Worm (Caenorhabditis elegans) whole organism, L1 larva: ENCODE data around the gene lido-14.

ENCODE experiments used
- F16B12.6 ChIP-seq: fragments of 150-350 bp; optimal IDR thresholded peaks from 2 replicates; lab custom pipeline; 2014; ENCODE audit warnings: missing biosample characterization, missing genetic modification characterization
- Y116A8C.19 ChIP-seq: sonication (generic microtip); optimal IDR thresholded peaks from 2 replicates; lab custom pipeline; 2016; ENCODE audit warnings: missing compliant biosample characterization, missing genetic modification characterization, borderline replicate concordance
- aha-1 ChIP-seq: fragments of 150-350 bp; optimal IDR thresholded peaks from 2 replicates; lab custom pipeline; 2014; ENCODE audit warnings: missing biosample characterization, missing genetic modification characterization
- alr-1 ChIP-seq: fragments of 200-800 bp; sonication (Bioruptor generic); optimal IDR thresholded peaks from 2 replicates; lab custom pipeline; 2018; ENCODE audit warnings: borderline replicate concordance, mild to moderate bottlenecking, missing genetic modification characterization, missing compliant biosample characterization
- aly-2 ChIP-seq: fragments of 150-350 bp; optimal IDR thresholded peaks from 2 replicates; lab custom pipeline; 2014; ENCODE audit warnings: missing biosample characterization, missing genetic modification characterization
- ceh-63 ChIP-seq: fragments of 200-800 bp; sonication (Bioruptor generic); optimal IDR thresholded peaks from 2 replicates; lab custom pipeline; 2018; ENCODE audit warnings: mild to moderate bottlenecking, missing genetic modification characterization, missing compliant biosample characterization
- ceh-8 ChIP-seq: fragments of 200-800 bp; sonication (Bioruptor generic); optimal IDR thresholded peaks from 2 replicates; lab custom pipeline; 2018; ENCODE audit warnings: mild to moderate bottlenecking, missing genetic modification characterization, moderate library complexity, missing compliant biosample characterization
- ceh-82 ChIP-seq, 3 experiments: fragments of 150-350 bp in 1 of 3; sonication (generic microtip) in 2 of 3; optimal IDR thresholded peaks; 2 replicates each; lab custom pipeline; 2014 to 2017; ENCODE audit warnings: missing biosample characterization in 3 of 3, missing genetic modification characterization in 3 of 3
- ceh-88 ChIP-seq: fragments of 200-800 bp; sonication (Bioruptor generic); IDR thresholded peaks from 2 replicates; pipeline ENCODE4 v1.3.6; 2022; ENCODE audit warnings: missing genetic modification characterization, missing compliant biosample characterization
- ces-1 ChIP-seq: fragments of 150-350 bp; optimal IDR thresholded peaks from 2 replicates; lab custom pipeline; 2014; ENCODE audit warnings: missing biosample characterization, missing genetic modification reagents, missing genetic modification characterization
- dsc-1 ChIP-seq: sonication (generic microtip); optimal IDR thresholded peaks from 2 replicates; lab custom pipeline; 2016; ENCODE audit warnings: mild to moderate bottlenecking, missing genetic modification characterization, missing compliant biosample characterization
- efl-3 ChIP-seq: fragments of 200-800 bp; sonication (Bioruptor generic); optimal IDR thresholded peaks from 2 replicates; lab custom pipeline; 2018; ENCODE audit warnings: mild to moderate bottlenecking, missing genetic modification characterization, missing compliant biosample characterization
- elt-2 ChIP-seq: sonication (generic microtip); optimal IDR thresholded peaks from 2 replicates; lab custom pipeline; 2016; ENCODE audit warnings: missing genetic modification characterization, mild to moderate bottlenecking, inconsistent platforms, missing compliant biosample characterization, missing genetic modification reagents
- fkh-10 ChIP-seq: sonication (generic microtip); optimal IDR thresholded peaks from 2 replicates; lab custom pipeline; 2017; ENCODE audit warnings: missing biosample characterization, missing genetic modification reagents, missing genetic modification characterization
- fkh-8 ChIP-seq: sonication (generic microtip); optimal IDR thresholded peaks from 2 replicates; lab custom pipeline; 2016; ENCODE audit warnings: mild to moderate bottlenecking, missing genetic modification characterization, missing compliant biosample characterization
- grh-1 ChIP-seq: fragments of 200-800 bp; sonication (Bioruptor generic); IDR thresholded peaks from 2 replicates; pipeline ENCODE4 v1.3.6; 2022; ENCODE audit warnings: missing genetic modification reagents, missing genetic modification characterization, missing compliant biosample characterization
- hlh-17 ChIP-seq: fragments of 200-800 bp; sonication (Bioruptor generic); optimal IDR thresholded peaks from 2 replicates; lab custom pipeline; 2018; ENCODE audit warnings: missing genetic modification characterization, mild to moderate bottlenecking, missing compliant biosample characterization, moderate library complexity, borderline replicate concordance
- hpl-2 ChIP-seq: fragments of 150-350 bp; optimal IDR thresholded peaks from 2 replicates; lab custom pipeline; 2014; ENCODE audit warnings: missing biosample characterization, missing genetic modification reagents, missing genetic modification characterization
- jun-1 ChIP-seq: fragments of 150-350 bp; optimal IDR thresholded peaks from 2 replicates; lab custom pipeline; 2014; ENCODE audit warnings: missing biosample characterization, missing genetic modification reagents, missing genetic modification characterization
- lin-15B ChIP-seq: fragments of 150-350 bp; sonication (generic microtip); optimal IDR thresholded peaks from 3 replicates; lab custom pipeline; 2014; ENCODE audit warnings: missing biosample characterization, missing genetic modification characterization
- lin-39 ChIP-seq: fragments of 150-350 bp; optimal IDR thresholded peaks from 2 replicates; lab custom pipeline; 2014; ENCODE audit warnings: missing biosample characterization, missing genetic modification reagents, missing genetic modification characterization
- lsy-2 ChIP-seq, 2 experiments: fragments of 150-350 bp; optimal IDR thresholded peaks; 2 replicates each; lab custom pipeline; 2014; ENCODE audit warnings: missing biosample characterization in 2 of 2, missing genetic modification characterization in 2 of 2
- mab-9 ChIP-seq: fragments of 200-800 bp; sonication (Bioruptor generic); IDR thresholded peaks from 2 replicates; pipeline ENCODE4 v1.3.6; 2022; ENCODE audit warnings: missing genetic modification reagents, missing genetic modification characterization, missing compliant biosample characterization
- mdl-1 ChIP-seq, 2 experiments: fragments of 150-350 bp; optimal IDR thresholded peaks; 2 replicates each; lab custom pipeline; 2014 to 2017; ENCODE audit warnings: missing biosample characterization in 2 of 2, missing genetic modification characterization in 2 of 2, inconsistent platforms in 1 of 2
- mep-1 ChIP-seq: fragments of 150-350 bp; optimal IDR thresholded peaks from 2 replicates; lab custom pipeline; 2014; ENCODE audit warnings: missing biosample characterization, missing genetic modification characterization
- nhr-11 ChIP-seq: fragments of 150-350 bp; optimal IDR thresholded peaks from 2 replicates; lab custom pipeline; 2014; ENCODE audit warnings: missing biosample characterization, missing genetic modification characterization
- nhr-12 ChIP-seq: sonication (generic microtip); optimal IDR thresholded peaks from 2 replicates; lab custom pipeline; 2017; ENCODE audit warnings: missing biosample characterization, missing genetic modification characterization
- nhr-28 ChIP-seq: fragments of 150-350 bp; optimal IDR thresholded peaks from 2 replicates; lab custom pipeline; 2014; ENCODE audit warnings: missing biosample characterization, missing genetic modification characterization
- nhr-47 ChIP-seq: sonication (generic microtip); optimal IDR thresholded peaks from 2 replicates; lab custom pipeline; 2016; ENCODE audit warnings: mild to moderate bottlenecking, missing genetic modification characterization, moderate library complexity, missing compliant biosample characterization
- nhr-77 ChIP-seq: fragments of 150-350 bp; optimal IDR thresholded peaks from 2 replicates; lab custom pipeline; 2014; ENCODE audit warnings: missing biosample characterization, missing genetic modification characterization
- nhr-90 ChIP-seq: sonication (generic microtip); optimal IDR thresholded peaks from 2 replicates; lab custom pipeline; 2016; ENCODE audit warnings: mild to moderate bottlenecking, missing genetic modification characterization, missing compliant biosample characterization; ENCODE audit not compliant: poor library complexity
- rnt-1 ChIP-seq: sonication (generic microtip); optimal IDR thresholded peaks from 2 replicates; lab custom pipeline; 2016; ENCODE audit warnings: mild to moderate bottlenecking, missing genetic modification characterization, moderate library complexity, missing compliant biosample characterization
- skn-1 ChIP-seq: fragments of 150-350 bp; optimal IDR thresholded peaks from 2 replicates; lab custom pipeline; 2014; ENCODE audit warnings: missing biosample characterization, missing genetic modification characterization
- tbx-2 ChIP-seq: sonication (generic microtip); optimal IDR thresholded peaks from 2 replicates; lab custom pipeline; 2016; ENCODE audit warnings: missing genetic modification characterization, missing compliant biosample characterization
- unc-130 ChIP-seq: fragments of 150-350 bp; optimal IDR thresholded peaks from 2 replicates; lab custom pipeline; 2017; ENCODE audit warnings: missing biosample characterization, missing genetic modification characterization, inconsistent platforms
- unc-30 ChIP-seq: sonication (generic microtip); optimal IDR thresholded peaks from 2 replicates; lab custom pipeline; 2017; ENCODE audit warnings: missing biosample characterization, missing genetic modification characterization
- unc-62 ChIP-seq: fragments of 150-350 bp; optimal IDR thresholded peaks from 2 replicates; lab custom pipeline; 2014; ENCODE audit warnings: missing biosample characterization, missing genetic modification reagents, missing genetic modification characterization
- unc-86 ChIP-seq: sonication (generic microtip); optimal IDR thresholded peaks from 2 replicates; lab custom pipeline; 2016; ENCODE audit warnings: missing genetic modification characterization, missing compliant biosample characterization
- unc-98 ChIP-seq: fragments of 200-800 bp; sonication (Bioruptor generic); IDR thresholded peaks from 2 replicates; pipeline ENCODE4 v1.3.6; 2022; ENCODE audit warnings: missing genetic modification characterization, missing compliant biosample characterization
- xbp-1 ChIP-seq: sonication (generic microtip); optimal IDR thresholded peaks from 2 replicates; lab custom pipeline; 2016; ENCODE audit warnings: missing genetic modification characterization, missing compliant biosample characterization

lido-14 gene

ce11 chrII:3378275-3378674 lies 19.3 kb downstream of the lido-14 start, which contains the start of gene Y49F6C.2:
TSS of gene Y49F6C.2 (plus strand) at chrII:3378575.
- TF ChIP-seq F16B12.6 (tag; lab: Kevin White, UChicago) = no peak
- no peak for TF ChIP-seq ces-1 (GFP tag; lab: Kevin White, UChicago)
- no peak for TF ChIP-seq rnt-1 (tag; lab: Kevin White, UChicago)
- no peak for TF ChIP-seq unc-86 (tag; lab: Kevin White, UChicago)
- TF ChIP-seq unc-98 (GFP tag; lab: Robert Waterston, UW) = no peak
- no peak for TF ChIP-seq ceh-88
- TF ChIP-seq lin-15B (tag; lab: Kevin White, UChicago) = no peak
- no peak for TF ChIP-seq alr-1 (tag; lab: Kevin White, UChicago)
- TF ChIP-seq elt-2 = no peak
- no peak for TF ChIP-seq fkh-8
- TF ChIP-seq ceh-8 (GFP tag; lab: Kevin White, UChicago) = no peak

DNA sequence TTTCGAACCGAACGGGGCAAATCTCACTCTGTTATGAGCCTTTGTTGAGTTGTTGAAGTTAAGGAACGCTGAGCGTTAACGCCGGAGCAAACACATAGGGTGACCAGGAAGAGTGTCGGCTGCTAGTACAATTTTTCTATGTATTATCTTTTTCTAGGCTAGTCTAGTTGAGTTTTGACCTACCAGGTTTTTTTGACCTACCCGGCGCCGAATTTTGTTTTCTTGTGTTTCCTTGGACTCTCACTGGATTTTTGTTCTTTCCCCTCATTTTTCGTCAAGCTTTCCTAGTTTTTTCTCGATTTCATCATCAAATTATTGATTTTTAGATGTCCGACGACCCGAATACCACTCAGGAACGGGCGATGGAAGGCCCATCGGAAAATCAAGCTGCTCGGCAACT lies 22.6 kb downstream of the lido-14 start, which contains the start of gene T06D4.1:
Gene T06D4.1 (plus strand): TSS at position 321 of the 400 bp plus-strand sequence.
- TF ChIP-seq lin-39 (no peak), ceh-88 (no peak), ceh-82 (tag; optimal IDR thresholded peaks at IDR 0.05; lab: Kevin White, UChicago) (no peak), ceh-63 (GFP tag; lab: Kevin White, UChicago) (no peak), xbp-1 (tag; lab: Kevin White, UChicago) (no peak), mab-9 (GFP tag; lab: Robert Waterston, UW) (no peak), lsy-2 (tag; optimal IDR thresholded peaks at IDR 0.05; lab: Kevin White, UChicago) (no peak), hpl-2 (GFP tag; lab: Kevin White, UChicago) (no peak), nhr-11 (tag; lab: Kevin White, UChicago) (no peak), unc-62 (GFP tag; lab: Kevin White, UChicago) (no peak), jun-1 (tag; lab: Kevin White, UChicago) (no peak)

ce11 chrII:3383116-3383515 lies 24.2 kb downstream of the lido-14 start:
- TF ChIP-seq mab-9 (GFP tag; lab: Robert Waterston, UW) = no peak
- no peak for TF ChIP-seq xbp-1 (tag; lab: Kevin White, UChicago)
- no peak for TF ChIP-seq hlh-17 (GFP tag; lab: Kevin White, UChicago)
- no peak for TF ChIP-seq lin-15B (tag; lab: Kevin White, UChicago)
- no peak for TF ChIP-seq ceh-63 (GFP tag; lab: Kevin White, UChicago)
- no peak for TF ChIP-seq unc-98 (GFP tag; lab: Robert Waterston, UW)
- no peak for TF ChIP-seq nhr-28 (tag; lab: Kevin White, UChicago)
- TF ChIP-seq fkh-10 = no peak
- no peak for TF ChIP-seq unc-30 (tag; lab: Kevin White, UChicago)
- TF ChIP-seq unc-130 (tag; lab: Kevin White, UChicago) = no peak
- no peak for TF ChIP-seq dsc-1 (tag; lab: Kevin White, UChicago)
- no peak for TF ChIP-seq elt-2
- TF ChIP-seq Y116A8C.19 (tag; lab: Kevin White, UChicago) = no peak
- TF ChIP-seq unc-62 (GFP tag; lab: Kevin White, UChicago) = no peak
- TF ChIP-seq unc-86 (tag; lab: Kevin White, UChicago) = no peak

DNA sequence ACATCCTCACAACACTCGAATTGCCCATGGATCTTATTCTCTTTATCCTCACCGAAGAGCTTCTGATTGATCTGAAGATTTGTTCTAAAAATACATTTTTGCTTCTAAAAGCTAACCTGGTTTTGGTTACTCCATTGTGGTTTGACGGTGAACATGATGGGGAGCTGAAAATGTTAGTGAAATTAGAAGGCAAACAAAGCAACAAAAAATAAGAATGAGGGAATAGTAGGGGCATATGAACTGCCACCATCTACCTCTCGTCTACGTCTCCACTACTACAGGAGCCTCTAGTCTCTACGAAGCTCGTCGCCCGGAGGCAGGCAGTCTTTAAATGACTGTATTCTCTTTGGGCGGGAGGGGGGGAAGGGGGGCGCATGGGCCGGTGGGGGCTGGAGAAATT lies 26.8 kb downstream of the lido-14 start, which contains the start of gene T06D4.2:
Gene T06D4.2 (minus strand): TSS at position 170 of the 400 bp plus-strand sequence.
- no peak for TF ChIP-seq nhr-12 (tag; lab: Kevin White, UChicago)
- TF ChIP-seq lsy-2 (tag; optimal IDR thresholded peaks at IDR 0.05; lab: Kevin White, UChicago) = no peak
- no peak for TF ChIP-seq grh-1 (GFP tag; lab: Robert Waterston, UW)
- TF ChIP-seq lin-39 = no peak
- no peak for TF ChIP-seq F16B12.6 (tag; lab: Kevin White, UChicago)
- TF ChIP-seq mdl-1 (tag; optimal IDR thresholded peaks at IDR 0.05; lab: Kevin White, UChicago) = no peak
- no peak for TF ChIP-seq aha-1 (tag; lab: Kevin White, UChicago)
- TF ChIP-seq unc-86 (tag; lab: Kevin White, UChicago) = no peak
- TF ChIP-seq nhr-47 (tag; lab: Kevin White, UChicago) = no peak
- TF ChIP-seq nhr-90 (tag; lab: Kevin White, UChicago) = no peak
- no peak for TF ChIP-seq Y116A8C.19 (tag; lab: Kevin White, UChicago)
- TF ChIP-seq skn-1 = no peak
- TF ChIP-seq nhr-77 (tag; lab: Kevin White, UChicago) = no peak
- no peak for TF ChIP-seq aly-2 (tag; lab: Kevin White, UChicago)
- TF ChIP-seq hpl-2 (GFP tag; lab: Kevin White, UChicago) = no peak
- TF ChIP-seq ceh-8 (GFP tag; lab: Kevin White, UChicago) = no peak
- no peak for TF ChIP-seq efl-3 (GFP tag; lab: Kevin White, UChicago)
- no peak for TF ChIP-seq tbx-2 (tag; lab: Kevin White, UChicago)
- no peak for TF ChIP-seq fkh-8
- TF ChIP-seq mep-1 (tag; lab: Kevin White, UChicago) = no peak
